Worm (Caenorhabditis elegans) whole organism, young adult: ENCODE measurements around the gene M199.2.
A peak's percentile ranks its signal among the peaks of the same experiment; 100 is the strongest.
"Not testable (repeated sequence)": the region's sequence is repeated elsewhere in the genome, so short reads cannot be mapped to it uniquely, and the experiment has no call there.

ENCODE experiments used
- B0019.2 ChIP-seq: fragments of 200-800 bp; sonication (Bioruptor generic); conservative IDR thresholded peaks from 2 replicates; pipeline ENCODE4 v1.3.6; 2022; ENCODE audit warnings: missing genetic modification reagents, missing genetic modification characterization, missing compliant biosample characterization
- B0035.1 ChIP-seq: sonication (generic microtip); optimal IDR thresholded peaks from 2 replicates; lab custom pipeline; 2016; ENCODE audit warnings: missing genetic modification characterization, mild to moderate bottlenecking, missing compliant biosample characterization, missing genotype, missing genetic modification reagents
- B0261.1 ChIP-seq: sonication (generic microtip); optimal IDR thresholded peaks from 2 replicates; lab custom pipeline; 2016; ENCODE audit warnings: mild to moderate bottlenecking, missing genetic modification characterization, moderate library complexity, missing compliant biosample characterization
- C17E4.6 ChIP-seq: fragments of 200-800 bp; sonication (Bioruptor generic); IDR thresholded peaks from 2 replicates; pipeline ENCODE4 v1.3.6; 2022; ENCODE audit warnings: missing genetic modification reagents, missing genetic modification characterization, missing compliant biosample characterization
- F22D6.2 ChIP-seq: sonication (generic microtip); optimal IDR thresholded peaks from 2 replicates; lab custom pipeline; 2016; ENCODE audit warnings: mild to moderate bottlenecking, missing genetic modification characterization, missing compliant biosample characterization
- F37B4.10 ChIP-seq: fragments of 200-800 bp; sonication (Bioruptor generic); IDR thresholded peaks from 2 replicates; pipeline ENCODE4 v1.3.6; 2022; ENCODE audit warnings: missing genetic modification characterization, missing compliant biosample characterization
- F39B2.1 ChIP-seq: fragments of 200-800 bp; sonication (Bioruptor generic); IDR thresholded peaks from 2 replicates; pipeline ENCODE4 v1.3.6; 2022; ENCODE audit warnings: missing genetic modification reagents, missing genetic modification characterization, missing compliant biosample characterization
- aptf-2 ChIP-seq: fragments of 200-800 bp; sonication (Bioruptor generic); conservative IDR thresholded peaks from 2 replicates; pipeline ENCODE4 v1.3.6; 2022; ENCODE audit warnings: missing genetic modification reagents, missing genetic modification characterization, missing compliant biosample characterization
- atf-7 ChIP-seq: sonication (generic microtip); optimal IDR thresholded peaks from 2 replicates; lab custom pipeline; 2017; ENCODE audit warnings: mild to moderate bottlenecking, missing genetic modification characterization, missing compliant biosample characterization
- attf-3 ChIP-seq: fragments of 200-800 bp; sonication (Bioruptor generic); conservative IDR thresholded peaks from 2 replicates; pipeline ENCODE4 v1.3.6; 2022; ENCODE audit warnings: missing genetic modification reagents, missing genetic modification characterization, missing compliant biosample characterization
- bed-1 ChIP-seq: fragments of 200-800 bp; sonication (Bioruptor generic); IDR thresholded peaks from 2 replicates; pipeline ENCODE4 v1.3.6; 2022; ENCODE audit warnings: missing genetic modification reagents, missing genetic modification characterization, missing compliant biosample characterization
- bed-2 ChIP-seq: fragments of 200-800 bp; sonication (Bioruptor generic); IDR thresholded peaks from 2 replicates; pipeline ENCODE4 v1.3.6; 2022; ENCODE audit warnings: missing genetic modification reagents, missing genetic modification characterization, missing compliant biosample characterization
- ceh-100 ChIP-seq: fragments of 200-800 bp; sonication (Bioruptor generic); IDR thresholded peaks from 2 replicates; pipeline ENCODE4 v1.3.6; 2022; ENCODE audit warnings: missing genetic modification reagents, missing genetic modification characterization, missing compliant biosample characterization
- ceh-58 ChIP-seq: fragments of 200-800 bp; sonication (Bioruptor generic); IDR thresholded peaks from 2 replicates; pipeline ENCODE4 v1.3.6; 2022; ENCODE audit warnings: missing genetic modification characterization, missing compliant biosample characterization
- ceh-91 ChIP-seq: fragments of 200-800 bp; sonication (Bioruptor generic); IDR thresholded peaks from 2 replicates; pipeline ENCODE4 v1.3.6; 2022; ENCODE audit warnings: missing genetic modification reagents, missing genetic modification characterization, missing compliant biosample characterization
- dox-1 ChIP-seq: fragments of 200-800 bp; sonication (Bioruptor generic); IDR thresholded peaks from 2 replicates; pipeline ENCODE4 v1.3.6; 2022; ENCODE audit warnings: missing genetic modification reagents, missing genetic modification characterization, missing compliant biosample characterization
- egrh-3 ChIP-seq: fragments of 200-800 bp; sonication (Bioruptor generic); IDR thresholded peaks from 2 replicates; pipeline ENCODE4 v1.3.6; 2022; ENCODE audit warnings: missing genetic modification reagents, missing genetic modification characterization, missing compliant biosample characterization
- gei-17 ChIP-seq: fragments of 200-800 bp; sonication (Bioruptor generic); optimal IDR thresholded peaks from 2 replicates; lab custom pipeline; 2018; ENCODE audit warnings: mild to moderate bottlenecking, missing genetic modification characterization, missing compliant biosample characterization
- lir-1 ChIP-seq: fragments of 200-800 bp; sonication (Bioruptor generic); conservative IDR thresholded peaks from 2 replicates; pipeline ENCODE4 v1.3.6; 2022; ENCODE audit warnings: missing genetic modification reagents, missing genetic modification characterization, missing compliant biosample characterization
- lsy-27 ChIP-seq: sonication (generic microtip); optimal IDR thresholded peaks from 2 replicates; lab custom pipeline; 2017; ENCODE audit warnings: missing genetic modification characterization, mild to moderate bottlenecking, missing compliant biosample characterization, antibody characterized with exemption, missing genotype, borderline replicate concordance; ENCODE audit not compliant: insufficient read depth
- madf-3 ChIP-seq: fragments of 200-800 bp; sonication (Bioruptor generic); IDR thresholded peaks from 2 replicates; pipeline ENCODE4 v1.3.6; 2022; ENCODE audit warnings: missing genetic modification reagents, missing genetic modification characterization, missing compliant biosample characterization
- madf-6 ChIP-seq: fragments of 200-800 bp; sonication (Bioruptor generic); IDR thresholded peaks from 2 replicates; pipeline ENCODE4 v1.3.6; 2022; ENCODE audit warnings: missing genetic modification reagents, missing genetic modification characterization, missing compliant biosample characterization
- madf-8 ChIP-seq: fragments of 200-800 bp; sonication (Bioruptor generic); conservative IDR thresholded peaks from 2 replicates; pipeline ENCODE4 v1.3.6; 2022; ENCODE audit warnings: missing genetic modification reagents, missing genetic modification characterization, missing compliant biosample characterization
- mcd-1 ChIP-seq: fragments of 200-800 bp; sonication (Bioruptor generic); IDR thresholded peaks from 2 replicates; pipeline ENCODE4 v1.3.6; 2022; ENCODE audit warnings: missing genetic modification reagents, missing genetic modification characterization, missing compliant biosample characterization
- nfya-1 ChIP-seq: sonication (generic microtip); optimal IDR thresholded peaks from 2 replicates; lab custom pipeline; 2017; ENCODE audit warnings: antibody characterized with exemption, missing compliant biosample characterization, missing genetic modification characterization, borderline replicate concordance; ENCODE audit not compliant: insufficient read depth
- nfyb-1 ChIP-seq: fragments of 200-800 bp; sonication (Bioruptor generic); IDR thresholded peaks from 2 replicates; pipeline ENCODE4 v1.3.6; 2022; ENCODE audit warnings: missing genetic modification reagents, missing genetic modification characterization, missing compliant biosample characterization
- nhr-179 ChIP-seq: sonication (generic microtip); optimal IDR thresholded peaks from 2 replicates; lab custom pipeline; 2016; ENCODE audit warnings: mild to moderate bottlenecking, missing genetic modification characterization, missing compliant biosample characterization
- rcor-1 ChIP-seq: fragments of 200-800 bp; sonication (Bioruptor generic); IDR thresholded peaks from 2 replicates; pipeline ENCODE4 v1.3.6; 2022; ENCODE audit warnings: missing genetic modification reagents, missing genetic modification characterization, missing compliant biosample characterization
- rpc-1 ChIP-seq, 2 experiments: fragments of 150-350 bp in 1 of 2; sonication (generic microtip) in 1 of 2; optimal IDR thresholded peaks; 2 replicates each; lab custom pipeline; 2014 to 2018; ENCODE audit warnings: missing biosample characterization in 1 of 2, missing genetic modification characterization in 1 of 2, missing genetic modification reagents in 1 of 2, missing genotype in 1 of 2
- snpc-3.4 ChIP-seq: sonication (generic microtip); optimal IDR thresholded peaks from 2 replicates; lab custom pipeline; 2017; ENCODE audit warnings: missing genetic modification characterization, mild to moderate bottlenecking, missing compliant biosample characterization, antibody characterized with exemption, moderate library complexity, missing genotype, missing genetic modification reagents
- snpc-4 ChIP-seq, 5 experiments: fragments of 150-350 bp in 1 of 5; sonication (generic microtip) in 4 of 5; optimal IDR thresholded peaks; 2 replicates each; lab custom pipeline; 2014 to 2018; ENCODE audit warnings: missing genetic modification characterization in 5 of 5, missing biosample characterization in 3 of 5, antibody characterized with exemption in 2 of 5, mild to moderate bottlenecking in 2 of 5, missing compliant biosample characterization in 2 of 5, missing genotype in 2 of 5, moderate library complexity in 2 of 5, missing genetic modification reagents in 1 of 5
- tbp1 ChIP-seq: fragments of 200-800 bp; sonication (Bioruptor generic); optimal IDR thresholded peaks from 2 replicates; lab custom pipeline; 2018; ENCODE audit warnings: mild to moderate bottlenecking, missing genetic modification characterization, missing compliant biosample characterization
- ztf-18 ChIP-seq: sonication (generic microtip); optimal IDR thresholded peaks from 2 replicates; lab custom pipeline; 2016; ENCODE audit warnings: missing genotype, mild to moderate bottlenecking, missing genetic modification characterization, missing compliant biosample characterization
- ztf-22 ChIP-seq: fragments of 200-800 bp; sonication (Bioruptor generic); optimal IDR thresholded peaks from 2 replicates; lab custom pipeline; 2018; ENCODE audit warnings: mild to moderate bottlenecking, missing genetic modification characterization, moderate library complexity, missing compliant biosample characterization
- ztf-25 ChIP-seq: fragments of 200-800 bp; sonication (Bioruptor generic); IDR thresholded peaks from 2 replicates; pipeline ENCODE4 v1.3.6; 2022; ENCODE audit warnings: missing genetic modification reagents, missing genetic modification characterization, missing compliant biosample characterization
- ztf-28 ChIP-seq: fragments of 200-800 bp; sonication (Bioruptor generic); IDR thresholded peaks from 2 replicates; pipeline ENCODE4 v1.3.6; 2022; ENCODE audit warnings: missing genetic modification reagents, missing genetic modification characterization, missing compliant biosample characterization

Gene M199.2

ce11 chrIV:15059150-15059549 lies 49.4 kb upstream of the M199.2 start (continued):
- TF ChIP-seq nfyb-1 (GFP tag; lab: Robert Waterston, UW): peak; percentile 92
- TF ChIP-seq tbp1 (GFP tag; lab: Kevin White, UChicago): peak; percentile 62
- TF ChIP-seq gei-17: peak; percentile 61
- TF ChIP-seq ztf-28 (GFP tag; lab: Robert Waterston, UW): peak; percentile 93
- peak; percentile 88 for TF ChIP-seq aptf-2 (GFP tag; lab: Robert Waterston, UW)
- TF ChIP-seq F37B4.10 (GFP tag; lab: Robert Waterston, UW): peak; percentile 94; the same call in 1 of the 2 replicates
- peak; percentile 39 for TF ChIP-seq rpc-1 (optimal IDR thresholded peaks at IDR 0.05; lab: Kevin White, UChicago)
- TF ChIP-seq rpc-1 (tag; optimal IDR thresholded peaks at IDR 0.05; lab: Kevin White, UChicago): not testable (repeated sequence)
- peak; percentile 84 for TF ChIP-seq ceh-100 (GFP tag; lab: Robert Waterston, UW)
- TF ChIP-seq bed-2: 0 out of 2 replicates have a peak, but pooled peaks have one; percentile 44
- TF ChIP-seq F39B2.1 (GFP tag; lab: Robert Waterston, UW): peak; percentile 95
- TF ChIP-seq C17E4.6 (GFP tag; lab: Robert Waterston, UW): peak; percentile 90
- TF ChIP-seq bed-1 (GFP tag; lab: Robert Waterston, UW): peak; percentile 78
- peak; percentile 100 for TF ChIP-seq dox-1 (GFP tag; lab: Robert Waterston, UW)
- peak; percentile 63 for TF ChIP-seq madf-8 (GFP tag; lab: Robert Waterston, UW)
- peak; percentile 91 for TF ChIP-seq B0019.2 (GFP tag; lab: Robert Waterston, UW)
- peak; percentile 92 for TF ChIP-seq madf-6 (GFP tag; lab: Robert Waterston, UW)
- peak; percentile 62; the same call in 1 of the 2 replicates for TF ChIP-seq mcd-1 (GFP tag; lab: Robert Waterston, UW)
- peak; percentile 93; the same call in 1 of the 2 replicates for TF ChIP-seq ceh-58 (GFP tag; lab: Robert Waterston, UW)
- TF ChIP-seq egrh-3 (GFP tag; lab: Robert Waterston, UW): peak; percentile 93
- TF ChIP-seq ztf-25: peak; percentile 99
- peak; percentile 93 for TF ChIP-seq madf-3 (GFP tag; lab: Robert Waterston, UW)
- TF ChIP-seq, all 124 proteins: peak for 52; not testable (repeated sequence) for 72

ce11 chrIV:15063789-15064188 lies 44.8 kb upstream of the M199.2 start:
- TF ChIP-seq nfya-1 (tag; lab: Kevin White, UChicago) (no peak), lir-1 (GFP tag; lab: Robert Waterston, UW) (no peak), ceh-91 (GFP tag; lab: Robert Waterston, UW) (no peak), rcor-1 (GFP tag; lab: Robert Waterston, UW) (no peak)

DNA sequence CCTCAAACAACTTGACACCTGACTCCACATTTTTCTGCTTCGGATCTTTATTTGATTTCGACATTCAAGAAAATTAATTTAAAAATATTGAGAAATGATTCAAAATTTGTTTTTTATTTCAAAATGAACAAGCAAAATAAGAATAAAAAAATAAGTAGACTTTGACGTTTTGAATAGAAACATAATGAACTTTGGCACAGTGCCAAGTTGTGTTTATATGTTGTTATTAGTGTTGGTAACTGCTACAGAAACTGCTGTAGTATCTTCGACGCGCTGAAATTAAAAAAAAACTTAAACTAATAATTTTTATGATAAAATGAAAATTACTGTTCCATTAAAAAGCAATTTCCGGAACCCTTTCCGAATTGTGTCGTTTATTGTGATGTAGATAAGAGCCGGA lies 42.9 kb upstream of the M199.2 start, which contains the start of gene Y41E3.18:
TSS of gene Y41E3.18 (minus strand) at position 101 of the 400 bp plus-strand sequence.
- TF ChIP-seq ztf-22 (GFP tag; lab: Kevin White, UChicago): no peak

- TF ChIP-seq egrh-3 (GFP tag; lab: Robert Waterston, UW) (no peak), snpc-4 (GFP tag; optimal IDR thresholded peaks at IDR 0.05; lab: Kevin White, UChicago) (no peak), snpc-4 (tag; optimal IDR thresholded peaks at IDR 0.05; lab: Kevin White, UChicago) (no peak), attf-3 (GFP tag; lab: Robert Waterston, UW) (no peak)
- TF ChIP-seq, all 124 proteins: peak for 0
Observed at ce11 chrIV:15068818-15069217, 39.8 kb upstream of the M199.2 start, which contains the start of gene srt-48. TSS of gene srt-48 (minus strand) at chrIV:15068918.

DNA sequence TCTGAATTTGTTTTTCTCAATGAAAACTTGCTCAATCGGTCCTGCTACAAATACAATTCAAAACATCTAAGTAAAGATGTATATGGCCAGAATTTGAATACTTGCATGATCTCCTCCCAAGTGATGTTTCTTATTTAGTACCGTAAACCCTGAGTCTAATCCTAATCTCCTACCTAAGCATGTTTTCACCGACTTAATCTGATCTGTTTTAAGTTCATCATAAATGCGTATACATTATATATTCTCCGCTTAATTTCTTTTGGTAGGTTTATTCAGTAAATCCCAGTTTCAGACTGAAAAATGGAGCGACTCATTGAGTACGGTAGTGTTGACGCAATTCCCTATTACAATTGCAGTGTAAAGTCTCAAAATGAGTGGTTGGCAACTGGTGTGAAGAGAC lies 34.2 kb upstream of the M199.2 start, which contains the start of gene srt-50:
TSS of gene srt-50 (plus strand) at position 301 of the 400 bp plus-strand sequence.
- TF ChIP-seq lsy-27 (tag; lab: Kevin White, UChicago) (no peak), B0261.1 (tag; lab: Kevin White, UChicago) (no peak), B0035.1 (tag; lab: Kevin White, UChicago) (no peak), snpc-3.4 (tag; lab: Kevin White, UChicago) (no peak), nhr-179 (tag; lab: Kevin White, UChicago) (no peak), snpc-4 (GFP tag; optimal IDR thresholded peaks at IDR 0.05; lab: Kevin White, UChicago) (no peak), snpc-4 (tag; optimal IDR thresholded peaks at IDR 0.05; lab: Kevin White, UChicago) (no peak), atf-7 (tag; lab: Kevin White, UChicago) (no peak), ztf-18 (tag; lab: Kevin White, UChicago) (no peak), F22D6.2 (no peak)
